Fruit fly (Drosophila melanogaster) whole organism, embryonic: ENCODE results near the gene GstD8.

Experiments used
- Adf1 ChIP-seq: fragments of 200-800 bp; sonication (Bioruptor generic); IDR thresholded peaks from 2 replicates; pipeline ENCODE4 v1.3.6; 2022; ENCODE audit warnings: missing biosample characterization, missing genetic modification characterization
- Antp ChIP-seq: fragments of 200-800 bp; sonication (Bioruptor generic); optimal IDR thresholded peaks from 3 replicates; lab custom pipeline; 2016; ENCODE audit warnings: missing biosample characterization, missing genetic modification characterization
- CG11247 ChIP-seq: fragments of 200-800 bp; sonication (Bioruptor generic); IDR thresholded peaks from 2 replicates; pipeline ENCODE4 v1.3.6; 2022; ENCODE audit warnings: missing biosample characterization, missing genetic modification characterization
- CG11560 ChIP-seq: fragments of 200-800 bp; sonication (Bioruptor generic); IDR thresholded peaks from 3 replicates; pipeline ENCODE4 v1.3.6; 2022; ENCODE audit warnings: missing biosample characterization, missing genetic modification characterization
- CG12104 ChIP-seq: fragments of 200-800 bp; sonication (Bioruptor generic); optimal IDR thresholded peaks from 3 replicates; lab custom pipeline; 2016; ENCODE audit warnings: missing biosample characterization, missing genetic modification characterization
- CG12219 ChIP-seq: fragments of 200-800 bp; sonication (Bioruptor generic); optimal IDR thresholded peaks from 3 replicates; lab custom pipeline; 2018; ENCODE audit warnings: missing biosample characterization, mild to moderate bottlenecking, missing genetic modification characterization
- CG12391 ChIP-seq: fragments of 200-800 bp; sonication (Bioruptor generic); optimal IDR thresholded peaks from 3 replicates; lab custom pipeline; 2018; ENCODE audit warnings: missing biosample characterization, mild to moderate bottlenecking, missing genetic modification characterization, moderate library complexity
- CG12744 ChIP-seq: fragments of 200-800 bp; sonication (Bioruptor generic); optimal IDR thresholded peaks from 2 replicates; lab custom pipeline; 2016; ENCODE audit warnings: missing biosample characterization, missing genetic modification characterization
- CG14860 ChIP-seq: fragments of 200-800 bp; sonication (Bioruptor generic); IDR thresholded peaks from 3 replicates; pipeline ENCODE4 v1.3.6; 2022; ENCODE audit warnings: missing biosample characterization, missing genetic modification characterization; ENCODE audit not compliant: partially characterized antibody
- CG15073 ChIP-seq: fragments of 200-800 bp; sonication (Bioruptor generic); optimal IDR thresholded peaks from 2 replicates; lab custom pipeline; 2016; ENCODE audit warnings: missing biosample characterization, missing genetic modification characterization
- CG17612 ChIP-seq: fragments of 200-800 bp; sonication (Bioruptor generic); IDR thresholded peaks from 2 replicates; pipeline ENCODE4 v1.3.6; 2022; ENCODE audit warnings: missing biosample characterization, missing genetic modification characterization
- CG1832 ChIP-seq: fragments of 200-800 bp; sonication (Bioruptor generic); optimal IDR thresholded peaks from 2 replicates; lab custom pipeline; 2017; ENCODE audit warnings: missing biosample characterization, mild to moderate bottlenecking, missing genetic modification characterization, inconsistent platforms
- CG2116 ChIP-seq: fragments of 200-800 bp; sonication (Bioruptor generic); optimal IDR thresholded peaks from 3 replicates; lab custom pipeline; 2018; ENCODE audit warnings: missing biosample characterization, mild to moderate bottlenecking, missing genetic modification characterization
- CG2875 ChIP-seq: fragments of 200-800 bp; sonication (Bioruptor generic); optimal IDR thresholded peaks from 2 replicates; lab custom pipeline; 2017; ENCODE audit warnings: missing biosample characterization, mild to moderate bottlenecking, missing genetic modification characterization, missing genetic modification reagents
- CG3281 ChIP-seq: fragments of 200-800 bp; sonication (Bioruptor generic); optimal IDR thresholded peaks from 3 replicates; lab custom pipeline; 2017; ENCODE audit warnings: missing biosample characterization, mild to moderate bottlenecking, missing genetic modification characterization
- CG3847 ChIP-seq: fragments of 200-800 bp; sonication (Bioruptor generic); IDR thresholded peaks from 2 replicates; pipeline ENCODE4 v1.3.6; 2022; ENCODE audit warnings: missing biosample characterization, missing genetic modification characterization
- CG4282 ChIP-seq: fragments of 200-800 bp; sonication (Bioruptor generic); optimal IDR thresholded peaks from 2 replicates; lab custom pipeline; 2016; ENCODE audit warnings: missing biosample characterization, missing genetic modification characterization
- CG4360 ChIP-seq: fragments of 200-800 bp; sonication (Bioruptor generic); IDR thresholded peaks from 2 replicates; pipeline ENCODE4 v1.3.6; 2022; ENCODE audit warnings: missing biosample characterization, missing genetic modification characterization
- CG6175 ChIP-seq: fragments of 200-800 bp; sonication (Bioruptor generic); IDR thresholded peaks from 3 replicates; pipeline ENCODE4 v1.3.6; 2022; ENCODE audit warnings: missing biosample characterization, missing genetic modification characterization
- CG6254 ChIP-seq: fragments of 200-800 bp; sonication (Bioruptor generic); optimal IDR thresholded peaks from 3 replicates; lab custom pipeline; 2017; ENCODE audit warnings: mild to moderate bottlenecking, missing biosample characterization, missing genetic modification reagents, missing genetic modification characterization
- CG7963 ChIP-seq: fragments of 200-800 bp; sonication (Bioruptor generic); IDR thresholded peaks from 3 replicates; pipeline ENCODE4 v1.3.6; 2022; ENCODE audit warnings: missing biosample characterization, missing genetic modification characterization; ENCODE audit not compliant: partially characterized antibody
- CG9932 ChIP-seq: fragments of 200-800 bp; sonication (Bioruptor generic); IDR thresholded peaks from 2 replicates; pipeline ENCODE4 v1.3.6; 2022; ENCODE audit warnings: missing biosample characterization, missing genetic modification characterization
- CkIIα-i1 ChIP-seq: fragments of 200-800 bp; sonication (Bioruptor generic); IDR thresholded peaks from 2 replicates; pipeline ENCODE4 v1.3.6; 2022; ENCODE audit warnings: missing biosample characterization, missing genetic modification characterization
- Eip74EF ChIP-seq, 2 experiments: fragments of 200-800 bp in 1 of 2; fragments of >200 bp in 1 of 2; sonication (Bioruptor generic) in 1 of 2; optimal IDR thresholded peaks; 2 replicates each; lab custom pipeline; 2017 to 2019; ENCODE audit warnings: missing biosample characterization in 2 of 2, missing genetic modification characterization in 2 of 2, mild to moderate bottlenecking in 1 of 2, moderate library complexity in 1 of 2
- Elba2 ChIP-seq: fragments of 200-800 bp; sonication (Bioruptor generic); optimal IDR thresholded peaks from 3 replicates; lab custom pipeline; 2016; ENCODE audit warnings: missing biosample characterization, missing genetic modification characterization
- H2.0 ChIP-seq: fragments of 200-800 bp; sonication (Bioruptor generic); IDR thresholded peaks from 2 replicates; pipeline ENCODE4 v1.3.6; 2022; ENCODE audit warnings: missing biosample characterization, missing genetic modification characterization
- Hsf ChIP-seq: fragments of 200-800 bp; sonication (Bioruptor generic); optimal IDR thresholded peaks from 3 replicates; lab custom pipeline; 2016; ENCODE audit warnings: missing biosample characterization, missing genetic modification characterization
- MBD-R2 ChIP-seq: fragments of 200-800 bp; sonication (Bioruptor generic); IDR thresholded peaks from 2 replicates; pipeline ENCODE4 v1.3.6; 2022; ENCODE audit warnings: missing biosample characterization, missing genetic modification characterization
- Xbp1 ChIP-seq: fragments of 200-800 bp; sonication (Bioruptor generic); optimal IDR thresholded peaks from 3 replicates; lab custom pipeline; 2016; ENCODE audit warnings: missing biosample characterization, mild to moderate bottlenecking, missing genetic modification characterization
- Xrp1 ChIP-seq: fragments of 200-800 bp; sonication (Bioruptor generic); IDR thresholded peaks from 2 replicates; pipeline ENCODE4 v1.3.6; 2022; ENCODE audit warnings: missing biosample characterization, missing genetic modification characterization
- ab ChIP-seq: fragments of 200-800 bp; sonication (Bioruptor generic); optimal IDR thresholded peaks from 2 replicates; lab custom pipeline; 2016; ENCODE audit warnings: missing biosample characterization, missing genetic modification characterization
- abd-A ChIP-seq: fragments of 200-800 bp; sonication (Bioruptor generic); optimal IDR thresholded peaks from 3 replicates; lab custom pipeline; 2019; ENCODE audit warnings: missing biosample characterization, mild to moderate bottlenecking, missing genetic modification characterization, moderate library complexity
- cas ChIP-seq: fragments of 200-800 bp; sonication (Bioruptor generic); IDR thresholded peaks from 2 replicates; pipeline ENCODE4 v1.3.6; 2022; ENCODE audit warnings: missing biosample characterization, missing genetic modification characterization
- caup ChIP-seq: fragments of 200-800 bp; sonication (Bioruptor generic); optimal IDR thresholded peaks from 3 replicates; lab custom pipeline; 2017; ENCODE audit warnings: missing biosample characterization, mild to moderate bottlenecking, missing genetic modification characterization, moderate library complexity; ENCODE audit not compliant: severe bottlenecking
- disco-r ChIP-seq: fragments of 200-800 bp; sonication (Bioruptor generic); optimal IDR thresholded peaks from 2 replicates; lab custom pipeline; 2016; ENCODE audit warnings: missing biosample characterization, missing genetic modification characterization
- exex ChIP-seq: fragments of 200-800 bp; sonication (Bioruptor generic); optimal IDR thresholded peaks from 4 replicates; lab custom pipeline; 2018; ENCODE audit warnings: missing biosample characterization, mild to moderate bottlenecking, missing genetic modification characterization, moderate library complexity
- gfzf ChIP-seq: fragments of 200-800 bp; sonication (Bioruptor generic); optimal IDR thresholded peaks from 2 replicates; lab custom pipeline; 2016; ENCODE audit warnings: missing biosample characterization, mild to moderate bottlenecking, missing genetic modification characterization, moderate library complexity
- gsb ChIP-seq: fragments of 200-800 bp; sonication (Bioruptor generic); IDR thresholded peaks from 2 replicates; pipeline ENCODE4 v1.3.6; 2022; ENCODE audit warnings: missing biosample characterization, missing genetic modification characterization
- hbn ChIP-seq: fragments of 200-800 bp; sonication (Bioruptor generic); IDR thresholded peaks from 2 replicates; pipeline ENCODE4 v1.3.6; 2022; ENCODE audit warnings: missing biosample characterization, missing genetic modification characterization; ENCODE audit not compliant: partially characterized antibody
- kay ChIP-seq: fragments of 200-800 bp; sonication (Bioruptor generic); optimal IDR thresholded peaks from 2 replicates; lab custom pipeline; 2016; ENCODE audit warnings: missing biosample characterization, missing genetic modification characterization
- pb ChIP-seq: fragments of 200-800 bp; sonication (Bioruptor generic); optimal IDR thresholded peaks from 3 replicates; lab custom pipeline; 2016; ENCODE audit warnings: missing biosample characterization, missing genetic modification characterization
- prd ChIP-seq, 3 experiments: fragments of >200 bp in 2 of 3; fragments of 200-800 bp in 1 of 3; sonication (Bioruptor generic) in 1 of 3; optimal IDR thresholded peaks in 2 of 3; IDR thresholded peaks in 1 of 3; 2 replicates in 2 of 3; 3 replicates in 1 of 3; pipeline versions ENCODE4 v1.3.6 to Lab custom; 2017 to 2022; ENCODE audit warnings: missing biosample characterization in 1 of 3, missing genetic modification characterization in 1 of 3
- shn ChIP-seq: fragments of 200-800 bp; sonication (Bioruptor generic); optimal IDR thresholded peaks from 3 replicates; lab custom pipeline; 2016; ENCODE audit warnings: missing biosample characterization, missing genetic modification characterization
- so ChIP-seq: fragments of 200-800 bp; sonication (Bioruptor generic); IDR thresholded peaks from 3 replicates; pipeline ENCODE4 v1.3.6; 2022; ENCODE audit warnings: missing biosample characterization, missing genetic modification characterization
- toy ChIP-seq: fragments of 200-800 bp; sonication (Bioruptor generic); IDR thresholded peaks from 2 replicates; pipeline ENCODE4 v1.3.6; 2022; ENCODE audit warnings: missing biosample characterization, missing genetic modification characterization
- zen2 ChIP-seq: fragments of 200-800 bp; sonication (Bioruptor generic); IDR thresholded peaks from 3 replicates; pipeline ENCODE4 v1.3.6; 2022; ENCODE audit warnings: missing biosample characterization, missing genetic modification characterization; ENCODE audit not compliant: partially characterized antibody

Gene GstD8

DNA sequence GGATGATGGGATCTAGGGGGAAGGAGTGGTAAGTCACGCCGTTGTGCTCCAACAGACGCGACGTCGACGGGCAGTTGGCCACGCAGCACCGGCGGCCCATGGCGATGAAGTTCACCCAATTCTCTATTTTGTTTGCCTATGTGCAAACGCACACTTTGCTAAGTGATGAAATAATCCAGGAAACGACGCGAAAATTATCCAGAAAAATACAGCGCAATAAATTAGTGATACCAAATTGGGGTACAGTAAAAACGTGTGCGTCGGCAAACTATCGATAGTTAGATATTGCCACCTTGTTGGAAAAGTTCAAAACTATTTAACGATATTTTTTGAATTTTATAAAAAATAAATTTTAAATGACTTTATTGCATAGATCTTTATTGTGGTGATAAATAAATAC, 23.8 kb upstream of the GstD8 start, which contains the start of gene MBD-R2 (continued):
- TF ChIP-seq CG4282 = no peak
- TF ChIP-seq Hsf = no peak
- no peak for TF ChIP-seq CG7963 (GFP tag; lab: Robert Waterston, UW)
- no peak for TF ChIP-seq Adf1 (GFP tag; lab: Robert Waterston, UW)
- no peak for TF ChIP-seq kay
- TF ChIP-seq so (GFP tag; lab: Robert Waterston, UW) = no peak
- no peak for TF ChIP-seq caup (GFP tag; lab: Kevin White, UChicago)
- no peak for TF ChIP-seq abd-A (tag; lab: Kevin White, UChicago)
- TF ChIP-seq Antp (GFP tag; lab: Kevin White, UChicago) = no peak
- no peak for TF ChIP-seq shn (GFP tag; lab: Kevin White, UChicago)
- no peak for TF ChIP-seq exex (tag; lab: Kevin White, UChicago)
- TF ChIP-seq Eip74EF (GFP tag; optimal IDR thresholded peaks at IDR 0.05; lab: Kevin White, UChicago) = no peak
- TF ChIP-seq Xbp1 (GFP tag; lab: Kevin White, UChicago) = no peak
- peak; percentile 82 for TF ChIP-seq MBD-R2 (GFP tag; lab: Robert Waterston, UW)
- TF ChIP-seq CG3847 (GFP tag; lab: Robert Waterston, UW) = no peak
- peak; percentile 71 for TF ChIP-seq hbn (GFP tag; lab: Robert Waterston, UW)
- no peak for TF ChIP-seq prd (optimal IDR thresholded peaks at IDR 0.05; lab: Kevin White, UChicago)
- TF ChIP-seq prd (GFP tag; IDR thresholded peaks at IDR 0.05; lab: Robert Waterston, UW) = no peak
- no peak for TF ChIP-seq CG1832 (GFP tag; lab: Kevin White, UChicago)
- peak; percentile 34 for TF ChIP-seq CG12391 (tag; lab: Kevin White, UChicago)
- peak; percentile 60 for TF ChIP-seq CG2116 (GFP tag; lab: Kevin White, UChicago)
- TF ChIP-seq CG6254 = no peak
- TF ChIP-seq CG12744 (GFP tag; lab: Kevin White, UChicago) = no peak
- no peak for TF ChIP-seq CG11560
- TF ChIP-seq gsb (GFP tag; lab: Robert Waterston, UW) = no peak
- no peak for TF ChIP-seq ab (GFP tag; lab: Kevin White, UChicago)
- TF ChIP-seq zen2 (GFP tag; lab: Robert Waterston, UW) = no peak; the same call in 2 of the 3 replicates
- TF ChIP-seq CG17612 (GFP tag; lab: Robert Waterston, UW) = no peak
- no peak for TF ChIP-seq Elba2
- TF ChIP-seq CG14860 (GFP tag; lab: Robert Waterston, UW) = 0 out of 3 replicates have a peak, but pooled peaks have one; percentile 37
- TF ChIP-seq pb (GFP tag; lab: Kevin White, UChicago) = no peak
- TF ChIP-seq CG12219 (GFP tag; lab: Kevin White, UChicago) = no peak
- peak; percentile 74 for TF ChIP-seq gfzf (GFP tag; lab: Kevin White, UChicago)
- TF ChIP-seq Xrp1 (GFP tag; lab: Robert Waterston, UW) = 0 out of 2 replicates have a peak, but pooled peaks have one; percentile 16
- TF ChIP-seq CG11247 (GFP tag; lab: Robert Waterston, UW) = no peak
- TF ChIP-seq H2.0 = no peak
- TF ChIP-seq CG3281 (GFP tag; lab: Kevin White, UChicago) = no peak
- no peak for TF ChIP-seq toy (GFP tag; lab: Robert Waterston, UW)
- TF ChIP-seq CG6175 (GFP tag; lab: Robert Waterston, UW) = no peak
- no peak for TF ChIP-seq CG15073
- no peak for TF ChIP-seq disco-r (GFP tag; lab: Kevin White, UChicago)
- TF ChIP-seq CG9932 (GFP tag; lab: Robert Waterston, UW) = no peak
- TF ChIP-seq CG12104 (GFP tag; lab: Kevin White, UChicago) = no peak
- TF ChIP-seq CG2875 (GFP tag; lab: Kevin White, UChicago) = no peak
- TF ChIP-seq CkIIα-i1 (GFP tag; lab: Robert Waterston, UW) = no peak
- TF ChIP-seq CG4360 = no peak
- TF ChIP-seq cas (GFP tag; lab: Robert Waterston, UW) = no peak
